Worm (Caenorhabditis elegans) whole organism, young adult: ENCODE data around the gene pro-1.

ENCODE experiments used
- F22D6.2 ChIP-seq: sonication (generic microtip); optimal IDR thresholded peaks from 2 replicates; lab custom pipeline; 2016; ENCODE audit warnings: mild to moderate bottlenecking, missing genetic modification characterization, missing compliant biosample characterization
- K12H6.12 ChIP-seq: fragments of 200-800 bp; sonication (Bioruptor generic); optimal IDR thresholded peaks from 2 replicates; lab custom pipeline; 2018; ENCODE audit warnings: mild to moderate bottlenecking, missing genetic modification characterization, missing compliant biosample characterization
- ama-1 ChIP-seq, 3 experiments: fragments of 150-350 bp in 1 of 3; sonication (generic microtip) in 2 of 3; optimal IDR thresholded peaks; 2 replicates each; lab custom pipeline; 2014 to 2018; ENCODE audit warnings: missing biosample characterization in 2 of 3, missing genetic modification characterization in 2 of 3, missing genetic modification reagents in 2 of 3
- chd-7 ChIP-seq: sonication (generic microtip); optimal IDR thresholded peaks from 2 replicates; lab custom pipeline; 2016; ENCODE audit warnings: mild to moderate bottlenecking, missing genetic modification characterization, moderate library complexity, missing compliant biosample characterization
- ekl-4 ChIP-seq: fragments of 200-800 bp; sonication (Bioruptor generic); IDR thresholded peaks from 2 replicates; pipeline ENCODE4 v1.3.6; 2022; ENCODE audit warnings: missing genetic modification reagents, missing genetic modification characterization, missing compliant biosample characterization
- lin-54 ChIP-seq: fragments of 200-800 bp; sonication (Bioruptor generic); optimal IDR thresholded peaks from 2 replicates; lab custom pipeline; 2018; ENCODE audit warnings: mild to moderate bottlenecking, missing genetic modification characterization, missing compliant biosample characterization
- ztf-25 ChIP-seq: fragments of 200-800 bp; sonication (Bioruptor generic); IDR thresholded peaks from 2 replicates; pipeline ENCODE4 v1.3.6; 2022; ENCODE audit warnings: missing genetic modification reagents, missing genetic modification characterization, missing compliant biosample characterization
- ztf-26 ChIP-seq: sonication (generic microtip); optimal IDR thresholded peaks from 2 replicates; lab custom pipeline; 2017; ENCODE audit warnings: missing genetic modification characterization, missing compliant biosample characterization
- ztf-6 ChIP-seq: fragments of 200-800 bp; sonication (Bioruptor generic); IDR thresholded peaks from 2 replicates; pipeline ENCODE4 v1.3.6; 2022; ENCODE audit warnings: missing genetic modification reagents, missing genetic modification characterization, missing compliant biosample characterization

ce11 chrII:10553377-10554045, 11.7 kb upstream of the pro-1 start:
- TF ChIP-seq ekl-4 (GFP tag; lab: Robert Waterston, UW), result peak; percentile 26; the same call in 1 of the 2 replicates
- TF ChIP-seq ztf-26 (tag; lab: Kevin White, UChicago), result peak; percentile 48
- no peak for TF ChIP-seq F22D6.2 (tag; lab: Kevin White, UChicago)
- TF ChIP-seq lin-54 (GFP tag; lab: Kevin White, UChicago), result no peak
- no peak for TF ChIP-seq ztf-25 (GFP tag; lab: Robert Waterston, UW)
- no peak for TF ChIP-seq ztf-6
- peak; percentile 46 for TF ChIP-seq ama-1 (optimal IDR thresholded peaks at IDR 0.05; lab: Kevin White, UChicago)
- TF ChIP-seq ama-1 (GFP tag; optimal IDR thresholded peaks at IDR 0.05; lab: Kevin White, UChicago), result no peak
- TF ChIP-seq K12H6.12 (tag; lab: Kevin White, UChicago), result no peak
- peak; percentile 5 for TF ChIP-seq chd-7 (tag; lab: Kevin White, UChicago)
